Fruit fly (Drosophila melanogaster) whole organism, embryonic: Measurements from ENCODE around the gene RhoBTB.

Source experiments
- Abd-B ChIP-seq: fragments of 200-800 bp; sonication (Bioruptor generic); optimal IDR thresholded peaks from 2 replicates; lab custom pipeline; 2018; ENCODE audit warnings: missing biosample characterization, mild to moderate bottlenecking, missing genetic modification characterization, moderate library complexity
- CG10267 ChIP-seq: fragments of 200-800 bp; sonication (Bioruptor generic); optimal IDR thresholded peaks from 2 replicates; lab custom pipeline; 2018; ENCODE audit warnings: missing biosample characterization, mild to moderate bottlenecking, missing genetic modification characterization, moderate library complexity
- CG10979 ChIP-seq: fragments of 200-800 bp; sonication (Bioruptor generic); optimal IDR thresholded peaks from 2 replicates; lab custom pipeline; 2018; ENCODE audit warnings: missing biosample characterization, mild to moderate bottlenecking, missing genetic modification characterization, moderate library complexity
- CG11247 ChIP-seq: fragments of 200-800 bp; sonication (Bioruptor generic); IDR thresholded peaks from 2 replicates; pipeline ENCODE4 v1.3.6; 2022; ENCODE audit warnings: missing biosample characterization, missing genetic modification characterization
- CG12299 ChIP-seq: fragments of 200-800 bp; sonication (Bioruptor generic); optimal IDR thresholded peaks from 2 replicates; lab custom pipeline; 2018; ENCODE audit warnings: missing biosample characterization, mild to moderate bottlenecking, missing genetic modification characterization
- CG13287 ChIP-seq: fragments of 200-800 bp; sonication (Bioruptor generic); IDR thresholded peaks from 2 replicates; pipeline ENCODE4 v1.3.6; 2022; ENCODE audit warnings: missing biosample characterization, missing genetic modification characterization; ENCODE audit not compliant: partially characterized antibody
- CG14441 ChIP-seq: fragments of 200-800 bp; sonication (Bioruptor generic); IDR thresholded peaks from 2 replicates; pipeline ENCODE4 v1.3.6; 2022; ENCODE audit warnings: missing biosample characterization, missing genetic modification characterization
- CG16779 ChIP-seq: fragments of 200-800 bp; sonication (Bioruptor generic); IDR thresholded peaks from 2 replicates; pipeline ENCODE4 v1.3.6; 2022; ENCODE audit warnings: missing biosample characterization, missing genetic modification characterization
- CG18476 ChIP-seq: fragments of 200-800 bp; sonication (Bioruptor generic); optimal IDR thresholded peaks from 2 replicates; lab custom pipeline; 2016; ENCODE audit warnings: missing biosample characterization, mild to moderate bottlenecking, missing genetic modification characterization
- CG2875 ChIP-seq: fragments of 200-800 bp; sonication (Bioruptor generic); optimal IDR thresholded peaks from 2 replicates; lab custom pipeline; 2017; ENCODE audit warnings: missing biosample characterization, mild to moderate bottlenecking, missing genetic modification characterization, missing genetic modification reagents
- CG4282 ChIP-seq: fragments of 200-800 bp; sonication (Bioruptor generic); optimal IDR thresholded peaks from 2 replicates; lab custom pipeline; 2016; ENCODE audit warnings: missing biosample characterization, missing genetic modification characterization
- CG4424 ChIP-seq: fragments of 200-800 bp; sonication (Bioruptor generic); optimal IDR thresholded peaks from 3 replicates; lab custom pipeline; 2016; ENCODE audit warnings: missing biosample characterization, missing genetic modification characterization
- CG6175 ChIP-seq: fragments of 200-800 bp; sonication (Bioruptor generic); IDR thresholded peaks from 3 replicates; pipeline ENCODE4 v1.3.6; 2022; ENCODE audit warnings: missing biosample characterization, missing genetic modification characterization
- CG6654 ChIP-seq: fragments of 200-800 bp; sonication (Bioruptor generic); optimal IDR thresholded peaks from 2 replicates; lab custom pipeline; 2017; ENCODE audit warnings: missing biosample characterization, mild to moderate bottlenecking, missing genetic modification characterization
- CG6689 ChIP-seq: fragments of 200-800 bp; sonication (Bioruptor generic); IDR thresholded peaks from 2 replicates; pipeline ENCODE4 v1.3.6; 2022; ENCODE audit warnings: missing biosample characterization, missing genetic modification characterization
- CG6813 ChIP-seq: fragments of 200-800 bp; sonication (Bioruptor generic); optimal IDR thresholded peaks from 2 replicates; lab custom pipeline; 2017; ENCODE audit warnings: missing biosample characterization, missing genetic modification characterization, mild to moderate bottlenecking, moderate library complexity, missing genetic modification reagents
- CG7963 ChIP-seq: fragments of 200-800 bp; sonication (Bioruptor generic); IDR thresholded peaks from 3 replicates; pipeline ENCODE4 v1.3.6; 2022; ENCODE audit warnings: missing biosample characterization, missing genetic modification characterization; ENCODE audit not compliant: partially characterized antibody
- CG9215 ChIP-seq: fragments of 200-800 bp; sonication (Bioruptor generic); IDR thresholded peaks from 2 replicates; pipeline ENCODE4 v1.3.6; 2022; ENCODE audit warnings: missing biosample characterization, missing genetic modification characterization
- CG9437 ChIP-seq: fragments of 200-800 bp; sonication (Bioruptor generic); optimal IDR thresholded peaks from 2 replicates; lab custom pipeline; 2018; ENCODE audit warnings: missing biosample characterization, mild to moderate bottlenecking, missing genetic modification characterization
- CG9727 ChIP-seq: fragments of 200-800 bp; sonication (Bioruptor generic); optimal IDR thresholded peaks from 3 replicates; lab custom pipeline; 2017; ENCODE audit warnings: missing biosample characterization, mild to moderate bottlenecking, missing genetic modification characterization
- CG9876 ChIP-seq: fragments of 200-800 bp; sonication (Bioruptor generic); optimal IDR thresholded peaks from 2 replicates; lab custom pipeline; 2016; ENCODE audit warnings: missing biosample characterization, missing genetic modification characterization
- D19B ChIP-seq: fragments of 200-800 bp; sonication (Bioruptor generic); optimal IDR thresholded peaks from 2 replicates; lab custom pipeline; 2017; ENCODE audit warnings: missing biosample characterization, mild to moderate bottlenecking, missing genetic modification characterization
- Dfd ChIP-seq, 2 experiments: fragments of >200 bp; optimal IDR thresholded peaks; 2 replicates each; lab custom pipeline; 2017; ENCODE audit warnings: missing biosample characterization in 2 of 2, missing genetic modification characterization in 2 of 2
- Eip74EF ChIP-seq, 2 experiments: fragments of 200-800 bp in 1 of 2; fragments of >200 bp in 1 of 2; sonication (Bioruptor generic) in 1 of 2; optimal IDR thresholded peaks; 2 replicates each; lab custom pipeline; 2017 to 2019; ENCODE audit warnings: missing biosample characterization in 2 of 2, missing genetic modification characterization in 2 of 2, mild to moderate bottlenecking in 1 of 2, moderate library complexity in 1 of 2
- Fer1 ChIP-seq: fragments of 200-800 bp; sonication (Bioruptor generic); optimal IDR thresholded peaks from 2 replicates; lab custom pipeline; 2017; ENCODE audit warnings: missing biosample characterization, mild to moderate bottlenecking, missing genetic modification characterization
- HHEX ChIP-seq: fragments of 200-800 bp; sonication (Bioruptor generic); optimal IDR thresholded peaks from 3 replicates; lab custom pipeline; 2017; ENCODE audit warnings: missing biosample characterization, mild to moderate bottlenecking, missing genetic modification characterization, missing genetic modification reagents
- MBD-R2 ChIP-seq: fragments of 200-800 bp; sonication (Bioruptor generic); IDR thresholded peaks from 2 replicates; pipeline ENCODE4 v1.3.6; 2022; ENCODE audit warnings: missing biosample characterization, missing genetic modification characterization
- Meics ChIP-seq: fragments of 200-800 bp; sonication (Bioruptor generic); optimal IDR thresholded peaks from 2 replicates; lab custom pipeline; 2017; ENCODE audit warnings: missing biosample characterization, mild to moderate bottlenecking, missing genetic modification characterization
- Myb ChIP-seq: fragments of 200-800 bp; sonication (Bioruptor generic); optimal IDR thresholded peaks from 2 replicates; lab custom pipeline; 2016; ENCODE audit warnings: missing biosample characterization, missing genetic modification characterization
- ato ChIP-seq: fragments of 200-800 bp; sonication (Bioruptor generic); IDR thresholded peaks from 2 replicates; pipeline ENCODE4 v1.3.6; 2022; ENCODE audit warnings: missing biosample characterization, missing genetic modification characterization; ENCODE audit not compliant: partially characterized antibody
- bowl ChIP-seq: fragments of 200-800 bp; sonication (Bioruptor generic); IDR thresholded peaks from 2 replicates; pipeline ENCODE4 v1.3.6; 2022; ENCODE audit warnings: missing biosample characterization, missing genetic modification characterization
- chif ChIP-seq, 2 experiments: fragments of 200-800 bp; sonication (Bioruptor generic); optimal IDR thresholded peaks; 3 replicates each; lab custom pipeline; 2016; ENCODE audit warnings: missing biosample characterization in 2 of 2, missing genetic modification characterization in 2 of 2
- ci ChIP-seq: fragments of 200-800 bp; sonication (Bioruptor generic); IDR thresholded peaks from 3 replicates; pipeline ENCODE4 v1.3.6; 2022; ENCODE audit warnings: missing biosample characterization, missing genetic modification characterization
- cwo ChIP-seq: fragments of 200-800 bp; sonication (Bioruptor generic); optimal IDR thresholded peaks from 3 replicates; lab custom pipeline; 2017; ENCODE audit warnings: missing biosample characterization, missing genetic modification characterization, mild to moderate bottlenecking, moderate library complexity, missing genetic modification reagents
- dm ChIP-seq: fragments of 200-800 bp; sonication (Bioruptor generic); optimal IDR thresholded peaks from 3 replicates; lab custom pipeline; 2016; ENCODE audit warnings: missing biosample characterization, missing genetic modification characterization
- emc ChIP-seq: fragments of 200-800 bp; sonication (Bioruptor generic); optimal IDR thresholded peaks from 2 replicates; lab custom pipeline; 2016; ENCODE audit warnings: missing biosample characterization, missing genetic modification characterization
- exex ChIP-seq: fragments of 200-800 bp; sonication (Bioruptor generic); optimal IDR thresholded peaks from 4 replicates; lab custom pipeline; 2018; ENCODE audit warnings: missing biosample characterization, mild to moderate bottlenecking, missing genetic modification characterization, moderate library complexity
- gcm2 ChIP-seq: fragments of 200-800 bp; sonication (Bioruptor generic); optimal IDR thresholded peaks from 2 replicates; lab custom pipeline; 2016; ENCODE audit warnings: missing biosample characterization, missing genetic modification characterization
- h ChIP-seq: fragments of >200 bp; optimal IDR thresholded peaks from 2 replicates; lab custom pipeline; 2017
- jing ChIP-seq: fragments of 200-800 bp; sonication (Bioruptor generic); optimal IDR thresholded peaks from 2 replicates; lab custom pipeline; 2018; ENCODE audit warnings: missing biosample characterization, mild to moderate bottlenecking, missing genetic modification characterization
- klu ChIP-seq: fragments of 200-800 bp; sonication (Bioruptor generic); IDR thresholded peaks from 2 replicates; pipeline ENCODE4 v1.3.6; 2022; ENCODE audit warnings: missing biosample characterization, missing genetic modification characterization
- knrl ChIP-seq: fragments of 200-800 bp; sonication (Bioruptor generic); IDR thresholded peaks from 3 replicates; pipeline ENCODE4 v1.3.6; 2022; ENCODE audit warnings: missing biosample characterization, missing genetic modification characterization; ENCODE audit not compliant: partially characterized antibody
- oc ChIP-seq: fragments of 200-800 bp; sonication (Bioruptor generic); optimal IDR thresholded peaks from 2 replicates; lab custom pipeline; 2018; ENCODE audit warnings: missing biosample characterization, mild to moderate bottlenecking, missing genetic modification characterization, moderate library complexity
- peb ChIP-seq: fragments of 200-800 bp; sonication (Bioruptor generic); IDR thresholded peaks from 2 replicates; pipeline ENCODE4 v1.3.6; 2022; ENCODE audit warnings: missing biosample characterization, missing genetic modification characterization
- pros ChIP-seq: fragments of 200-800 bp; sonication (Bioruptor generic); optimal IDR thresholded peaks from 3 replicates; lab custom pipeline; 2019; ENCODE audit warnings: missing biosample characterization, mild to moderate bottlenecking, missing genetic modification characterization, moderate library complexity
- ranshi ChIP-seq: fragments of 200-800 bp; sonication (Bioruptor generic); IDR thresholded peaks from 2 replicates; pipeline ENCODE4 v1.3.6; 2022; ENCODE audit warnings: missing biosample characterization, missing genetic modification characterization
- slbo ChIP-seq: fragments of 200-800 bp; sonication (Bioruptor generic); IDR thresholded peaks from 2 replicates; pipeline ENCODE4 v1.3.6; 2022; ENCODE audit warnings: missing biosample characterization, missing genetic modification characterization
- trh ChIP-seq: fragments of 200-800 bp; sonication (Bioruptor generic); optimal IDR thresholded peaks from 2 replicates; lab custom pipeline; 2016; ENCODE audit warnings: missing biosample characterization, missing genetic modification characterization
- zf30C ChIP-seq: fragments of 200-800 bp; sonication (Bioruptor generic); optimal IDR thresholded peaks from 3 replicates; lab custom pipeline; 2018; ENCODE audit warnings: missing biosample characterization, mild to moderate bottlenecking, missing genetic modification characterization
- zfh1 ChIP-seq: fragments of 200-800 bp; sonication (Bioruptor generic); IDR thresholded peaks from 3 replicates; pipeline ENCODE4 v1.3.6; 2022; ENCODE audit warnings: missing biosample characterization, missing genetic modification characterization

The RhoBTB gene

DNA sequence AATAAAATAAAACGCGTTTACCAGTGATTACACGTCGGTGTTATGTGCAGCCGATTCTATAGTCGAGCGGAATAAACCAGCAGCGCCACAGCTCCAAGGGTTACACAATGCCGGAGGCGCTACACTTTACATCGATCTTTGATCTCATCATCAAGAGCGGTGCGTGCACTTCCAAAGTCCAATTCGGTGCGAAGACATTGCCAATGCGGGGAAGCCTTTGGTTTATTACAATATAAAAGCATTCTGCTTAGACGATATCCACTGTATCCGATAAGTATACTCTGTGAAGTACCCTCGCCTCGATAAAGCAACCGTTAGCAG is 11.8 kb downstream of the RhoBTB start (continued):
- TF ChIP-seq h (lab: Kevin White, UChicago): no peak

DNA sequence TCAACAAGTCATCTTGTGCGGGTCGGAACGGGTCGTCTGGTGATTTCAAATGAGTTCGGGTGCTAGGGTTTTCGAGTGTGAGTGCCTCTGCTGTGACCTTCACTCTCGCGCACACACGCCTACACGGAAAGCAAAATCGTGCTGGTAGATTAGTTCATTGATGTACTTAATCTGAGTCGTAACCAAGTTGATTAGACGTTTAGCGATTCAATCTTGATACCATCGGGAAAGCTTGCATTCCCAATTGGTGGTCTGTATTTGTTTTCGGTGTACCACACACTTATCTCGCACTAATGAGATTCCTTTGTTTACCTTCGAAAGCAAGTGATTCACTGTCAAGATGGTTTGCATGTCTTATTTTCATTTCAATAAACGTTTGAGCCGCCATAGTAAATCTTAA is 12.9 kb downstream of the RhoBTB start:
- peak; percentile 37; the same call in 1 of the 2 replicates for TF ChIP-seq CG6689
- TF ChIP-seq Fer1 (GFP tag; lab: Kevin White, UChicago): peak; percentile 59
- TF ChIP-seq CG4282 (GFP tag; lab: Kevin White, UChicago): no peak
- no peak for TF ChIP-seq CG18476 (GFP tag; lab: Kevin White, UChicago)
- peak; percentile 69 for TF ChIP-seq zf30C (GFP tag; lab: Kevin White, UChicago)
- no peak for TF ChIP-seq CG12299 (tag; lab: Kevin White, UChicago)
- TF ChIP-seq emc (GFP tag; lab: Kevin White, UChicago): no peak
- no peak for TF ChIP-seq dm
- peak; percentile 57 for TF ChIP-seq slbo
- TF ChIP-seq CG9437 (GFP tag; lab: Kevin White, UChicago): no peak
- TF ChIP-seq CG10267 (tag; lab: Kevin White, UChicago): no peak
- TF ChIP-seq cwo (GFP tag; lab: Kevin White, UChicago): peak; percentile 89
- no peak for TF ChIP-seq bowl (GFP tag; lab: Robert Waterston, UW)
- no peak for TF ChIP-seq h (lab: Kevin White, UChicago)
- no peak for TF ChIP-seq CG16779 (GFP tag; lab: Robert Waterston, UW)
- no peak for TF ChIP-seq CG2875 (GFP tag; lab: Kevin White, UChicago)
- no peak for TF ChIP-seq gcm2 (GFP tag; lab: Kevin White, UChicago)
- no peak for TF ChIP-seq Abd-B (GFP tag; lab: Kevin White, UChicago)
- TF ChIP-seq Meics (GFP tag; lab: Kevin White, UChicago): peak; percentile 46
- TF ChIP-seq Dfd (GFP tag; optimal IDR thresholded peaks at IDR 0.05; lab: Kevin White, UChicago): no peak
- no peak for TF ChIP-seq MBD-R2 (GFP tag; lab: Robert Waterston, UW)
- TF ChIP-seq CG9727 (GFP tag; lab: Kevin White, UChicago): no peak
- peak; percentile 13 for TF ChIP-seq Myb (GFP tag; lab: Kevin White, UChicago)
- TF ChIP-seq CG6175 (GFP tag; lab: Robert Waterston, UW): no peak
- TF ChIP-seq ranshi (GFP tag; lab: Robert Waterston, UW): peak; percentile 48
- no peak for TF ChIP-seq oc
- TF ChIP-seq exex: peak; percentile 86
- TF ChIP-seq CG14441: peak; percentile 60; the same call in 1 of the 2 replicates
- no peak for TF ChIP-seq CG10979 (tag; lab: Kevin White, UChicago)
- peak in 1 of 2 experiments; percentile 13 for TF ChIP-seq chif (GFP tag; optimal IDR thresholded peaks at IDR 0.05; lab: Kevin White, UChicago)
- TF ChIP-seq ci: peak; percentile 27; the same call in 1 of the 3 replicates
- no peak for TF ChIP-seq CG11247 (GFP tag; lab: Robert Waterston, UW)
- no peak for TF ChIP-seq CG9215 (GFP tag; lab: Robert Waterston, UW)
- TF ChIP-seq CG6813 (GFP tag; lab: Kevin White, UChicago): peak; percentile 10
- TF ChIP-seq CG9876 (GFP tag; lab: Kevin White, UChicago): no peak
- TF ChIP-seq CG6654 (GFP tag; lab: Kevin White, UChicago): no peak
- TF ChIP-seq CG7963 (GFP tag; lab: Robert Waterston, UW): no peak
- peak; percentile 35 for TF ChIP-seq HHEX
- no peak for TF ChIP-seq trh
- TF ChIP-seq CG13287 (GFP tag; lab: Robert Waterston, UW): no peak
- TF ChIP-seq ato: no peak
- no peak for TF ChIP-seq peb (GFP tag; lab: Robert Waterston, UW)
- TF ChIP-seq jing (GFP tag; lab: Kevin White, UChicago): no peak
- TF ChIP-seq pros (GFP tag; lab: Kevin White, UChicago): no peak
- no peak for TF ChIP-seq knrl (GFP tag; lab: Robert Waterston, UW)
- TF ChIP-seq klu (GFP tag; lab: Robert Waterston, UW): no peak
- peak in 1 of 2 experiments; percentile 68 for TF ChIP-seq Eip74EF (GFP tag; optimal IDR thresholded peaks at IDR 0.05; lab: Kevin White, UChicago)
- no peak for TF ChIP-seq zfh1 (GFP tag; lab: Robert Waterston, UW)
- TF ChIP-seq CG4424: no peak
- TF ChIP-seq D19B (GFP tag; lab: Kevin White, UChicago): no peak
